Fruit fly (Drosophila melanogaster): ENCODE results near the gene DCTN1-p150.

DNA sequence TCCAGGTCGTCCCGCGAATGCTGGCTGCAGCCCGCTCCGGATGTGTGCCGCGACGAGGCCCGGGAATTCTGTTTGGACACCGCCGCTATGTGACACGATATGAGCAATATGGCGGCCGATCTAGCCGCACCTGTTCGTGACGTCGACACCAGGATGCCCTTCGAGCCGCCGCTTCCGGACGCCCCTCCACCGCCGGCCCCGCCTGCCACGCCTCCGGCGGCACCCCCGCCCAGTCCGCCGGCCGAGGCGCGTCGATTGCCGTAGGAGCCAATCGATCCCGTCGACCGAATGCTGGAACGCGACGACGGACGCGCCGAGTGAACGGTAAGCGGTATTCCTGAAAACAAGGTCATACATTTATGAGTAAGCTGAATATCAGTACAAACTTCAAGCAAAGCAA is 53.3 kb downstream of the DCTN1-p150 start:
- no peak for TF ChIP-seq CG8478 (optimal IDR thresholded peaks at IDR 0.05)
- TF ChIP-seq CTCF (optimal IDR thresholded peaks at IDR 0.05): no peak

Measured in S2 (cell line).